Worm (Caenorhabditis elegans) whole organism, L1 larva: ENCODE results near the gene K08H10.10.

Source experiments
- C34B4.2 ChIP-seq: sonication (generic microtip); optimal IDR thresholded peaks from 2 replicates; lab custom pipeline; 2017; ENCODE audit warnings: mild to moderate bottlenecking, missing genetic modification characterization, missing compliant biosample characterization
- alr-1 ChIP-seq: fragments of 200-800 bp; sonication (Bioruptor generic); optimal IDR thresholded peaks from 2 replicates; lab custom pipeline; 2018; ENCODE audit warnings: borderline replicate concordance, mild to moderate bottlenecking, missing genetic modification characterization, missing compliant biosample characterization
- ama-1 ChIP-seq: fragments of 150-350 bp; optimal IDR thresholded peaks from 2 replicates; lab custom pipeline; 2014
- blmp-1 ChIP-seq: fragments of 150-350 bp; optimal IDR thresholded peaks from 2 replicates; lab custom pipeline; 2014; ENCODE audit warnings: missing biosample characterization, missing genetic modification characterization
- ceh-63 ChIP-seq: fragments of 200-800 bp; sonication (Bioruptor generic); optimal IDR thresholded peaks from 2 replicates; lab custom pipeline; 2018; ENCODE audit warnings: mild to moderate bottlenecking, missing genetic modification characterization, missing compliant biosample characterization
- ceh-82 ChIP-seq, 3 experiments: fragments of 150-350 bp in 1 of 3; sonication (generic microtip) in 2 of 3; optimal IDR thresholded peaks; 2 replicates each; lab custom pipeline; 2014 to 2017; ENCODE audit warnings: missing biosample characterization in 3 of 3, missing genetic modification characterization in 3 of 3
- ceh-88 ChIP-seq: fragments of 200-800 bp; sonication (Bioruptor generic); IDR thresholded peaks from 2 replicates; pipeline ENCODE4 v1.3.6; 2022; ENCODE audit warnings: missing genetic modification characterization, missing compliant biosample characterization
- ceh-90 ChIP-seq: sonication (generic microtip); optimal IDR thresholded peaks from 2 replicates; lab custom pipeline; 2016; ENCODE audit warnings: missing genetic modification characterization, missing compliant biosample characterization
- ces-1 ChIP-seq: fragments of 150-350 bp; optimal IDR thresholded peaks from 2 replicates; lab custom pipeline; 2014; ENCODE audit warnings: missing biosample characterization, missing genetic modification reagents, missing genetic modification characterization
- dpl-1 ChIP-seq, 3 experiments: fragments of 150-350 bp in 2 of 3; sonication (generic microtip) in 1 of 3; optimal IDR thresholded peaks; 2 replicates each; lab custom pipeline; 2014 to 2017; ENCODE audit warnings: missing biosample characterization in 3 of 3, missing genetic modification characterization in 3 of 3, missing genetic modification reagents in 3 of 3
- efl-1 ChIP-seq, 4 experiments: fragments of 150-350 bp; optimal IDR thresholded peaks in 3 of 4; peaks in 1 of 4; 1 replicate in 1 of 4; 2 replicates in 3 of 4; lab custom pipeline; 2014; ENCODE audit warnings: missing biosample characterization in 2 of 4, missing genetic modification characterization in 2 of 4, missing genetic modification reagents in 2 of 4
- efl-3 ChIP-seq: fragments of 200-800 bp; sonication (Bioruptor generic); optimal IDR thresholded peaks from 2 replicates; lab custom pipeline; 2018; ENCODE audit warnings: mild to moderate bottlenecking, missing genetic modification characterization, missing compliant biosample characterization
- egl-13 ChIP-seq: sonication (generic microtip); optimal IDR thresholded peaks from 2 replicates; lab custom pipeline; 2016; ENCODE audit warnings: missing genotype, missing genetic modification reagents, missing genetic modification characterization, missing compliant biosample characterization
- egl-27 ChIP-seq, 2 experiments: fragments of 150-350 bp in 1 of 2; sonication (generic microtip); optimal IDR thresholded peaks; 3 replicates each; lab custom pipeline; 2017 to 2018; ENCODE audit warnings: missing biosample characterization in 2 of 2, missing genetic modification characterization in 2 of 2, missing genetic modification reagents in 2 of 2
- ets-5 ChIP-seq: fragments of 200-800 bp; sonication (Bioruptor generic); IDR thresholded peaks from 2 replicates; pipeline ENCODE4 v1.3.6; 2022; ENCODE audit warnings: missing genetic modification characterization, missing compliant biosample characterization
- fkh-10 ChIP-seq: sonication (generic microtip); optimal IDR thresholded peaks from 2 replicates; lab custom pipeline; 2017; ENCODE audit warnings: missing biosample characterization, missing genetic modification reagents, missing genetic modification characterization
- fkh-4 ChIP-seq: sonication (generic microtip); optimal IDR thresholded peaks from 2 replicates; lab custom pipeline; 2016; ENCODE audit warnings: missing compliant biosample characterization, missing genetic modification characterization, borderline replicate concordance
- fkh-8 ChIP-seq: sonication (generic microtip); optimal IDR thresholded peaks from 2 replicates; lab custom pipeline; 2016; ENCODE audit warnings: mild to moderate bottlenecking, missing genetic modification characterization, missing compliant biosample characterization
- grh-1 ChIP-seq: fragments of 200-800 bp; sonication (Bioruptor generic); IDR thresholded peaks from 2 replicates; pipeline ENCODE4 v1.3.6; 2022; ENCODE audit warnings: missing genetic modification reagents, missing genetic modification characterization, missing compliant biosample characterization
- hlh-17 ChIP-seq: fragments of 200-800 bp; sonication (Bioruptor generic); optimal IDR thresholded peaks from 2 replicates; lab custom pipeline; 2018; ENCODE audit warnings: missing genetic modification characterization, mild to moderate bottlenecking, missing compliant biosample characterization, moderate library complexity, borderline replicate concordance
- hlh-4 ChIP-seq: sonication (generic microtip); optimal IDR thresholded peaks from 2 replicates; lab custom pipeline; 2016; ENCODE audit warnings: mild to moderate bottlenecking, missing genetic modification characterization, missing compliant biosample characterization
- lin-13 ChIP-seq: fragments of 150-350 bp; optimal IDR thresholded peaks from 2 replicates; lab custom pipeline; 2014; ENCODE audit warnings: missing biosample characterization, missing genetic modification reagents, missing genetic modification characterization
- lin-14 ChIP-seq: fragments of 200-800 bp; sonication (Bioruptor generic); optimal IDR thresholded peaks from 2 replicates; lab custom pipeline; 2018; ENCODE audit warnings: mild to moderate bottlenecking, missing genetic modification characterization, moderate library complexity, missing compliant biosample characterization
- lin-15B ChIP-seq: fragments of 150-350 bp; sonication (generic microtip); optimal IDR thresholded peaks from 3 replicates; lab custom pipeline; 2014; ENCODE audit warnings: missing biosample characterization, missing genetic modification characterization
- lin-35 ChIP-seq, 2 experiments: fragments of 150-350 bp; optimal IDR thresholded peaks; 2 replicates each; lab custom pipeline; 2014; ENCODE audit warnings: missing biosample characterization in 2 of 2, missing genetic modification characterization in 2 of 2, missing genetic modification reagents in 2 of 2
- lin-39 ChIP-seq: fragments of 150-350 bp; optimal IDR thresholded peaks from 2 replicates; lab custom pipeline; 2014; ENCODE audit warnings: missing biosample characterization, missing genetic modification reagents, missing genetic modification characterization
- lir-3 ChIP-seq: sonication (generic microtip); optimal IDR thresholded peaks from 2 replicates; lab custom pipeline; 2016; ENCODE audit warnings: mild to moderate bottlenecking, missing genetic modification characterization, moderate library complexity, missing compliant biosample characterization; ENCODE audit not compliant: poor library complexity
- mdl-1 ChIP-seq, 2 experiments: fragments of 150-350 bp; optimal IDR thresholded peaks; 2 replicates each; lab custom pipeline; 2014 to 2017; ENCODE audit warnings: missing biosample characterization in 2 of 2, missing genetic modification characterization in 2 of 2, inconsistent platforms in 1 of 2
- nhr-11 ChIP-seq: fragments of 150-350 bp; optimal IDR thresholded peaks from 2 replicates; lab custom pipeline; 2014; ENCODE audit warnings: missing biosample characterization, missing genetic modification characterization
- nhr-19 ChIP-seq: fragments of 200-800 bp; sonication (Bioruptor generic); conservative IDR thresholded peaks from 2 replicates; pipeline ENCODE4 v1.3.6; 2022; ENCODE audit warnings: missing genetic modification characterization, missing compliant biosample characterization
- nhr-20 ChIP-seq: sonication (generic microtip); optimal IDR thresholded peaks from 2 replicates; lab custom pipeline; 2016; ENCODE audit warnings: mild to moderate bottlenecking, missing genetic modification characterization, missing compliant biosample characterization
- nhr-237 ChIP-seq: fragments of 150-350 bp; optimal IDR thresholded peaks from 2 replicates; lab custom pipeline; 2014; ENCODE audit warnings: missing biosample characterization, missing genetic modification characterization
- nhr-71 ChIP-seq: sonication (generic microtip); optimal IDR thresholded peaks from 2 replicates; lab custom pipeline; 2016; ENCODE audit warnings: mild to moderate bottlenecking, missing genetic modification characterization, moderate library complexity, missing compliant biosample characterization
- nhr-77 ChIP-seq: fragments of 150-350 bp; optimal IDR thresholded peaks from 2 replicates; lab custom pipeline; 2014; ENCODE audit warnings: missing biosample characterization, missing genetic modification characterization
- pag-3 ChIP-seq: sonication (generic microtip); optimal IDR thresholded peaks from 2 replicates; lab custom pipeline; 2017; ENCODE audit warnings: missing genetic modification characterization, mild to moderate bottlenecking, missing compliant biosample characterization, antibody characterized with exemption, borderline replicate concordance; ENCODE audit not compliant: insufficient read depth
- pax-3 ChIP-seq: fragments of 200-800 bp; sonication (Bioruptor generic); optimal IDR thresholded peaks from 2 replicates; lab custom pipeline; 2018; ENCODE audit warnings: mild to moderate bottlenecking, missing genetic modification characterization, moderate library complexity, missing compliant biosample characterization
- rnt-1 ChIP-seq: sonication (generic microtip); optimal IDR thresholded peaks from 2 replicates; lab custom pipeline; 2016; ENCODE audit warnings: mild to moderate bottlenecking, missing genetic modification characterization, moderate library complexity, missing compliant biosample characterization
- skn-1 ChIP-seq: fragments of 150-350 bp; optimal IDR thresholded peaks from 2 replicates; lab custom pipeline; 2014; ENCODE audit warnings: missing biosample characterization, missing genetic modification characterization
- snpc-4 ChIP-seq: fragments of 150-350 bp; optimal IDR thresholded peaks from 2 replicates; lab custom pipeline; 2014; ENCODE audit warnings: missing biosample characterization, missing genetic modification characterization
- snu-23 ChIP-seq: sonication (generic microtip); optimal IDR thresholded peaks from 2 replicates; lab custom pipeline; 2016; ENCODE audit warnings: missing genetic modification characterization, missing compliant biosample characterization
- sox-4 ChIP-seq: sonication (generic microtip); optimal IDR thresholded peaks from 2 replicates; lab custom pipeline; 2016; ENCODE audit warnings: missing genetic modification characterization, missing compliant biosample characterization
- sptf-1 ChIP-seq: fragments of 150-350 bp; optimal IDR thresholded peaks from 2 replicates; lab custom pipeline; 2014; ENCODE audit warnings: missing biosample characterization, missing genetic modification characterization
- swsn-7 ChIP-seq: sonication (generic microtip); optimal IDR thresholded peaks from 2 replicates; lab custom pipeline; 2016; ENCODE audit warnings: missing genetic modification characterization, missing compliant biosample characterization
- tbx-2 ChIP-seq: sonication (generic microtip); optimal IDR thresholded peaks from 2 replicates; lab custom pipeline; 2016; ENCODE audit warnings: missing genetic modification characterization, missing compliant biosample characterization
- unc-30 ChIP-seq: sonication (generic microtip); optimal IDR thresholded peaks from 2 replicates; lab custom pipeline; 2017; ENCODE audit warnings: missing biosample characterization, missing genetic modification characterization
- unc-86 ChIP-seq: sonication (generic microtip); optimal IDR thresholded peaks from 2 replicates; lab custom pipeline; 2016; ENCODE audit warnings: missing genetic modification characterization, missing compliant biosample characterization
- zip-4 ChIP-seq: fragments of 200-800 bp; sonication (Bioruptor generic); optimal IDR thresholded peaks from 2 replicates; lab custom pipeline; 2018; ENCODE audit warnings: mild to moderate bottlenecking, missing genetic modification characterization, moderate library complexity, missing compliant biosample characterization

Gene K08H10.10

DNA sequence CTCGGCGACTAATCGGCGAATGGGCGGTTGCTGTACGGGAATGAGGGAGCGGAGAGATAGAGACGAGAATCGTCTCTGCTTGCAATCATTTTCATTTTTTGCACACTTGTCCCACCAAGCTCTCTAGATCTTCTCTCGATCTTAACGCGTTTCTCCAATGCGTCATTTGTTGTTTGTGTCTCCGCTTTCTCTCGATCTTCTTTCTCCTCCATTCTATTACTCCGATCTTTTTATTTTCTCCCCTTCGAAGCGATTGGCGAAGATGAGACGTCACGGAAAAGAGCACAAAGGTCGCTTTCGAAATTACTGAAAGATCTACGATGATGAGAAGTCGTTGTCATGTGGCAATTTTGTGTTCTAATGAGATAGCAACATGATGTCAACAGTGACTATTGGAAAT lies 42.2 kb upstream of the K08H10.10 start (continued):
- TF ChIP-seq unc-86 (tag; lab: Kevin White, UChicago) (no peak), nhr-71 (tag; lab: Kevin White, UChicago) (peak; percentile 77), rnt-1 (tag; lab: Kevin White, UChicago) (peak; percentile 72), snpc-4 (tag; lab: Kevin White, UChicago) (no peak), egl-27 (tag; optimal IDR thresholded peaks at IDR 0.05; lab: Kevin White, UChicago) (no peak), sptf-1 (tag; lab: Kevin White, UChicago) (no peak), ama-1 (lab: Kevin White, UChicago) (no peak), nhr-77 (tag; lab: Kevin White, UChicago) (peak; percentile 8), hlh-4 (no peak), hlh-17 (GFP tag; lab: Kevin White, UChicago) (no peak), pax-3 (no peak), egl-13 (tag; lab: Kevin White, UChicago) (no peak), efl-1 (optimal IDR thresholded peaks at IDR 0.05; lab: Kevin White, UChicago) (peak in 1 of 2 experiments; percentile 19), efl-1 (GFP tag; optimal IDR thresholded peaks at IDR 0.05 in 1 of 2; lab: Kevin White, UChicago) (no peak), mdl-1 (tag; optimal IDR thresholded peaks at IDR 0.05; lab: Kevin White, UChicago) (no peak), swsn-7 (no peak), fkh-10 (GFP tag; lab: Kevin White, UChicago) (no peak), nhr-19 (GFP tag; lab: Robert Waterston, UW) (peak; percentile 46), snu-23 (GFP tag; lab: Kevin White, UChicago) (peak; percentile 50), skn-1 (tag; lab: Kevin White, UChicago) (no peak), fkh-8 (tag; lab: Kevin White, UChicago) (no peak), sox-4 (tag; lab: Kevin White, UChicago) (no peak), lin-39 (tag; lab: Kevin White, UChicago) (no peak), dpl-1 (GFP tag; optimal IDR thresholded peaks at IDR 0.05; lab: Kevin White, UChicago) (no peak), C34B4.2 (tag; lab: Kevin White, UChicago) (no peak), lin-14 (peak; percentile 75), ces-1 (GFP tag; lab: Kevin White, UChicago) (no peak), fkh-4 (tag; lab: Kevin White, UChicago) (no peak), unc-30 (tag; lab: Kevin White, UChicago) (no peak), ceh-63 (GFP tag; lab: Kevin White, UChicago) (no peak), nhr-11 (tag; lab: Kevin White, UChicago) (no peak), lin-35 (GFP tag; optimal IDR thresholded peaks at IDR 0.05; lab: Kevin White, UChicago) (no peak), blmp-1 (tag; lab: Kevin White, UChicago) (no peak), ets-5 (GFP tag; lab: Robert Waterston, UW) (no peak), zip-4 (GFP tag; lab: Kevin White, UChicago) (no peak), ceh-90 (tag; lab: Kevin White, UChicago) (no peak), lin-13 (GFP tag; lab: Kevin White, UChicago) (no peak), grh-1 (GFP tag; lab: Robert Waterston, UW) (no peak), lin-15B (tag; lab: Kevin White, UChicago) (no peak), efl-3 (no peak), alr-1 (no peak), lir-3 (tag; lab: Kevin White, UChicago) (no peak), nhr-20 (tag; lab: Kevin White, UChicago) (peak; percentile 49), pag-3 (tag; lab: Kevin White, UChicago) (no peak), ceh-82 (tag; optimal IDR thresholded peaks at IDR 0.05; lab: Kevin White, UChicago) (no peak), tbx-2 (peak; percentile 56), ceh-88 (GFP tag; lab: Robert Waterston, UW) (no peak), nhr-237 (tag; lab: Kevin White, UChicago) (no peak)
